Worm (Caenorhabditis elegans) whole organism, L3 larva: ENCODE data around the gene nhr-247.

Source experiments
- R02D3.7 ChIP-seq: fragments of 150-350 bp; optimal IDR thresholded peaks from 2 replicates; lab custom pipeline; 2014; ENCODE audit warnings: missing biosample characterization, missing genetic modification characterization
- ceh-16 ChIP-seq: sonication (generic microtip); optimal IDR thresholded peaks from 2 replicates; lab custom pipeline; 2017; ENCODE audit warnings: missing biosample characterization, missing genetic modification characterization
- ceh-9 ChIP-seq: sonication (generic microtip); optimal IDR thresholded peaks from 2 replicates; lab custom pipeline; 2018; ENCODE audit warnings: missing biosample characterization, missing genetic modification characterization
- egl-27 ChIP-seq: sonication (generic microtip); optimal IDR thresholded peaks from 4 replicates; lab custom pipeline; 2017; ENCODE audit warnings: missing biosample characterization, missing genetic modification reagents, missing genetic modification characterization
- egl-5 ChIP-seq: fragments of 150-350 bp; optimal IDR thresholded peaks from 2 replicates; lab custom pipeline; 2017; ENCODE audit warnings: missing biosample characterization, missing genetic modification reagents, missing genetic modification characterization, inconsistent platforms
- elt-1 ChIP-seq: fragments of 150-350 bp; optimal IDR thresholded peaks from 2 replicates; lab custom pipeline; 2014; ENCODE audit warnings: missing biosample characterization, missing genetic modification characterization
- elt-2 ChIP-seq: sonication (generic microtip); optimal IDR thresholded peaks from 2 replicates; lab custom pipeline; 2016; ENCODE audit warnings: missing genetic modification reagents, mild to moderate bottlenecking, missing genetic modification characterization, missing compliant biosample characterization
- elt-3 ChIP-seq, 3 experiments: fragments of 150-350 bp in 1 of 3; sonication (generic microtip) in 2 of 3; optimal IDR thresholded peaks; 2 replicates in 2 of 3; 4 replicates in 1 of 3; lab custom pipeline; 2014 to 2017; ENCODE audit warnings: missing biosample characterization in 3 of 3, missing genetic modification characterization in 3 of 3
- eor-1 ChIP-seq, 2 experiments: fragments of 150-350 bp; optimal IDR thresholded peaks; 2 replicates each; lab custom pipeline; 2014 to 2018; ENCODE audit warnings: missing biosample characterization in 2 of 2, missing genetic modification characterization in 2 of 2
- fkh-10 ChIP-seq: sonication (generic microtip); optimal IDR thresholded peaks from 2 replicates; lab custom pipeline; 2017; ENCODE audit warnings: missing biosample characterization, missing genetic modification reagents, missing genetic modification characterization
- fkh-2 ChIP-seq: fragments of 150-350 bp; optimal IDR thresholded peaks from 2 replicates; lab custom pipeline; 2014; ENCODE audit warnings: missing biosample characterization, missing genetic modification reagents, missing genetic modification characterization
- hmg-11 ChIP-seq: sonication (generic microtip); optimal IDR thresholded peaks from 2 replicates; lab custom pipeline; 2016; ENCODE audit warnings: missing genetic modification characterization, missing compliant biosample characterization
- jun-1 ChIP-seq: fragments of 150-350 bp; optimal IDR thresholded peaks from 2 replicates; lab custom pipeline; 2014; ENCODE audit warnings: missing biosample characterization, missing genetic modification reagents, missing genetic modification characterization
- lin-15B ChIP-seq: fragments of 150-350 bp; optimal IDR thresholded peaks from 2 replicates; lab custom pipeline; 2014; ENCODE audit warnings: missing biosample characterization, missing genetic modification characterization
- lin-39 ChIP-seq: fragments of 150-350 bp; optimal IDR thresholded peaks from 2 replicates; lab custom pipeline; 2018; ENCODE audit warnings: missing biosample characterization, missing genetic modification reagents, missing genetic modification characterization
- lsy-12 ChIP-seq: sonication (generic microtip); optimal IDR thresholded peaks from 2 replicates; lab custom pipeline; 2016; ENCODE audit warnings: mild to moderate bottlenecking, missing genetic modification characterization, missing compliant biosample characterization
- mdl-1 ChIP-seq: fragments of 150-350 bp; optimal IDR thresholded peaks from 2 replicates; lab custom pipeline; 2014; ENCODE audit warnings: missing biosample characterization, missing genetic modification characterization
- mml-1 ChIP-seq: fragments of 150-350 bp; sonication (generic microtip); optimal IDR thresholded peaks from 3 replicates; lab custom pipeline; 2014; ENCODE audit warnings: missing biosample characterization, missing genetic modification characterization
- nfya-1 ChIP-seq: sonication (generic microtip); optimal IDR thresholded peaks from 2 replicates; lab custom pipeline; 2017; ENCODE audit warnings: missing genetic modification characterization, mild to moderate bottlenecking, missing compliant biosample characterization, antibody characterized with exemption, moderate library complexity; ENCODE audit not compliant: insufficient read depth
- nhr-11 ChIP-seq: fragments of 150-350 bp; optimal IDR thresholded peaks from 2 replicates; lab custom pipeline; 2014; ENCODE audit warnings: missing biosample characterization, missing genetic modification characterization
- nhr-23 ChIP-seq: fragments of 150-350 bp; optimal IDR thresholded peaks from 2 replicates; lab custom pipeline; 2014; ENCODE audit warnings: missing biosample characterization, missing genetic modification reagents, missing genetic modification characterization
- nhr-237 ChIP-seq: fragments of 150-350 bp; optimal IDR thresholded peaks from 2 replicates; lab custom pipeline; 2014; ENCODE audit warnings: missing biosample characterization, missing genetic modification characterization
- nhr-28 ChIP-seq: fragments of 150-350 bp; optimal IDR thresholded peaks from 2 replicates; lab custom pipeline; 2014; ENCODE audit warnings: missing biosample characterization, missing genetic modification characterization
- nhr-43 ChIP-seq: sonication (generic microtip); optimal IDR thresholded peaks from 2 replicates; lab custom pipeline; 2016; ENCODE audit warnings: mild to moderate bottlenecking, missing genetic modification characterization, missing compliant biosample characterization; ENCODE audit not compliant: poor library complexity, severe bottlenecking
- nhr-67 ChIP-seq: fragments of 150-350 bp; optimal IDR thresholded peaks from 2 replicates; lab custom pipeline; 2014; ENCODE audit warnings: missing biosample characterization, missing genetic modification characterization
- nhr-76 ChIP-seq: fragments of 150-350 bp; sonication (generic microtip); optimal IDR thresholded peaks from 5 replicates; lab custom pipeline; 2014; ENCODE audit warnings: missing biosample characterization, missing genetic modification characterization
- nhr-77 ChIP-seq: fragments of 150-350 bp; optimal IDR thresholded peaks from 2 replicates; lab custom pipeline; 2014; ENCODE audit warnings: missing biosample characterization, missing genetic modification characterization
- sea-2 ChIP-seq: fragments of 150-350 bp; sonication (generic microtip); optimal IDR thresholded peaks from 4 replicates; lab custom pipeline; 2014; ENCODE audit warnings: missing biosample characterization, missing genetic modification reagents, missing genetic modification characterization
- skn-1 ChIP-seq: fragments of 150-350 bp; optimal IDR thresholded peaks from 2 replicates; lab custom pipeline; 2014; ENCODE audit warnings: missing biosample characterization, missing genetic modification characterization
- snpc-4 ChIP-seq: fragments of 150-350 bp; optimal IDR thresholded peaks from 2 replicates; lab custom pipeline; 2014; ENCODE audit warnings: missing biosample characterization, missing genetic modification characterization
- tbx-2 ChIP-seq: sonication (generic microtip); optimal IDR thresholded peaks from 2 replicates; lab custom pipeline; 2016; ENCODE audit warnings: mild to moderate bottlenecking, missing genetic modification characterization, missing compliant biosample characterization
- unc-39 ChIP-seq: sonication (generic microtip); optimal IDR thresholded peaks from 4 replicates; lab custom pipeline; 2017; ENCODE audit warnings: missing biosample characterization, missing genetic modification characterization
- ztf-4 ChIP-seq: fragments of 150-350 bp; optimal IDR thresholded peaks from 2 replicates; lab custom pipeline; 2014; ENCODE audit warnings: missing biosample characterization, missing genetic modification characterization

Gene nhr-247

ce11 chrV:15330314-15330713 lies 7.5 kb downstream of the nhr-247 start, which contains the start of gene srh-295:
TSS of gene srh-295 (plus strand) at chrV:15330614.
- TF ChIP-seq elt-3 (tag; optimal IDR thresholded peaks at IDR 0.05; lab: Kevin White, UChicago) (no peak), nhr-67 (no peak), ceh-16 (tag; lab: Kevin White, UChicago) (no peak), nfya-1 (no peak), unc-39 (tag; lab: Kevin White, UChicago) (no peak), nhr-76 (tag; lab: Kevin White, UChicago) (no peak), tbx-2 (tag; lab: Kevin White, UChicago) (no peak), nhr-237 (no peak), fkh-2 (tag; lab: Kevin White, UChicago) (no peak), lsy-12 (tag; lab: Kevin White, UChicago) (no peak), fkh-10 (GFP tag; lab: Kevin White, UChicago) (no peak), egl-5 (no peak), hmg-11 (tag; lab: Kevin White, UChicago) (no peak), elt-2 (tag; lab: Kevin White, UChicago) (no peak), nhr-23 (tag; lab: Kevin White, UChicago) (no peak), skn-1 (tag; lab: Kevin White, UChicago) (no peak), egl-27 (tag; lab: Kevin White, UChicago) (no peak)

ce11 chrV:15332851-15333250 lies 10.1 kb downstream of the nhr-247 start, which contains the start of gene srw-113:
TSS of gene srw-113 (plus strand) at chrV:15333151.
- TF ChIP-seq ceh-16 (tag; lab: Kevin White, UChicago) (no peak), nfya-1 (no peak), eor-1 (tag; optimal IDR thresholded peaks at IDR 0.05; lab: Kevin White, UChicago) (no peak), lin-15B (tag; lab: Kevin White, UChicago) (no peak), mml-1 (tag; lab: Kevin White, UChicago) (no peak), nhr-43 (tag; lab: Kevin White, UChicago) (no peak), nhr-11 (tag; lab: Kevin White, UChicago) (no peak), egl-27 (tag; lab: Kevin White, UChicago) (no peak), egl-5 (no peak), jun-1 (tag; lab: Kevin White, UChicago) (no peak), nhr-23 (tag; lab: Kevin White, UChicago) (no peak), nhr-76 (tag; lab: Kevin White, UChicago) (no peak), R02D3.7 (no peak), nhr-77 (tag; lab: Kevin White, UChicago) (no peak), elt-1 (tag; lab: Kevin White, UChicago) (no peak), fkh-2 (tag; lab: Kevin White, UChicago) (no peak), nhr-28 (tag; lab: Kevin White, UChicago) (no peak), ceh-9 (tag; lab: Kevin White, UChicago) (no peak), ztf-4 (tag; lab: Kevin White, UChicago) (no peak)

ce11 chrV:15337405-15337804 lies 14.6 kb downstream of the nhr-247 start, which contains the start of gene wrt-7:
TSS of gene wrt-7 (minus strand) at chrV:15337505.
- no peak for TF ChIP-seq sea-2 (GFP tag; lab: Kevin White, UChicago)
- TF ChIP-seq lsy-12 (tag; lab: Kevin White, UChicago), result no peak
- TF ChIP-seq nhr-11 (tag; lab: Kevin White, UChicago), result no peak
- TF ChIP-seq R02D3.7, result no peak
- no peak for TF ChIP-seq tbx-2 (tag; lab: Kevin White, UChicago)
- no peak for TF ChIP-seq nhr-237

- TF ChIP-seq snpc-4 (tag; lab: Kevin White, UChicago) (no peak), ceh-9 (tag; lab: Kevin White, UChicago) (no peak), mdl-1 (tag; lab: Kevin White, UChicago) (no peak), fkh-10 (GFP tag; lab: Kevin White, UChicago) (no peak), nhr-237 (no peak), sea-2 (GFP tag; lab: Kevin White, UChicago) (no peak), nhr-23 (tag; lab: Kevin White, UChicago) (no peak), lin-15B (tag; lab: Kevin White, UChicago) (no peak), lin-39 (tag; lab: Kevin White, UChicago) (no peak)
These were observed 16.6 kb downstream of the nhr-247 start, which contains the start of gene clec-228 for ce11 chrV:15339363-15339762. TSS of gene clec-228 (minus strand) at chrV:15339463.
